3 worm cellular contexts compared by ENCODE assay signal in genomic region chrV:13366488-13366887, ce11.
TF ChIP-seq lines count a peak whose summit lies in the region.

No protein-coding gene starts in this region.

TF ChIP-seq in whole organism, L1 larva, 84 proteins besides CTCF, POLR2A, EP300 and RAD21:
- TF ChIP-seq hlh-4 (tag; optimal IDR thresholded peaks at IDR 0.05; lab: Kevin White, UChicago): peak; percentile 65
- TF ChIP-seq skn-1 (tag; optimal IDR thresholded peaks at IDR 0.05; lab: Kevin White, UChicago): no peak
- TF ChIP-seq nhr-71 (tag; optimal IDR thresholded peaks at IDR 0.05; lab: Kevin White, UChicago): peak; percentile 40
- no peak for TF ChIP-seq fos-1 (tag; optimal IDR thresholded peaks at IDR 0.05; lab: Kevin White, UChicago)
- no peak for TF ChIP-seq nhr-76 (tag; optimal IDR thresholded peaks at IDR 0.05; lab: Kevin White, UChicago)
- TF ChIP-seq lin-39 (tag; optimal IDR thresholded peaks at IDR 0.05; lab: Kevin White, UChicago): peak; percentile 2
- no peak for TF ChIP-seq vab-15 (tag; optimal IDR thresholded peaks at IDR 0.05; lab: Kevin White, UChicago)
- peak; percentile 13 for TF ChIP-seq nhr-237 (tag; optimal IDR thresholded peaks at IDR 0.05; lab: Kevin White, UChicago)
- TF ChIP-seq lsy-2 (tag; optimal IDR thresholded peaks at IDR 0.05; lab: Kevin White, UChicago): peak; percentile 1 to 9
- no peak for TF ChIP-seq pqm-1 (tag; optimal IDR thresholded peaks at IDR 0.05; lab: Kevin White, UChicago)
- TF ChIP-seq lin-15B (tag; optimal IDR thresholded peaks at IDR 0.05; lab: Kevin White, UChicago): no peak
- no peak for TF ChIP-seq rnt-1 (tag; optimal IDR thresholded peaks at IDR 0.05; lab: Kevin White, UChicago)
- peak; percentile 46 for TF ChIP-seq fkh-8 (tag; optimal IDR thresholded peaks at IDR 0.05; lab: Kevin White, UChicago)
- TF ChIP-seq sup-37 (GFP tag; optimal IDR thresholded peaks at IDR 0.05; lab: Kevin White, UChicago): no peak
- peak; percentile 58 for TF ChIP-seq nhr-47 (tag; optimal IDR thresholded peaks at IDR 0.05; lab: Kevin White, UChicago)

TF ChIP-seq in whole organism, L3 larva, 47 proteins besides CTCF, POLR2A, EP300 and RAD21:
- no peak for TF ChIP-seq ztf-11 (tag; optimal IDR thresholded peaks at IDR 0.05; lab: Kevin White, UChicago)
- TF ChIP-seq fkh-10 (GFP tag; optimal IDR thresholded peaks at IDR 0.05; lab: Kevin White, UChicago): peak; percentile 56
- no peak for TF ChIP-seq pqm-1 (tag; optimal IDR thresholded peaks at IDR 0.05; lab: Kevin White, UChicago)

TF ChIP-seq in whole organism, L4 larva, 104 proteins besides CTCF, POLR2A, EP300 and RAD21:
- TF ChIP-seq spr-3 (GFP tag; optimal IDR thresholded peaks at IDR 0.05; lab: Kevin White, UChicago): no peak
- TF ChIP-seq fkh-10 (GFP tag; optimal IDR thresholded peaks at IDR 0.05; lab: Kevin White, UChicago): peak; percentile 37

Comparison
In these comparisons a context has a peak if more than half of its experiments do, and no peak if none do; other contexts are left out.
1. Of the 29 proteins assayed by ChIP-seq in both whole organism, L4 larva and whole organism, L1 larva: peak only in whole organism, L4 larva: fkh-10; only in whole organism, L1 larva: lin-39, lsy-2 and nhr-237; in both: none; in neither: 25.